Worm (Caenorhabditis elegans) whole organism, L4 larva: ENCODE measurements around the gene H05C05.4.

Experiments used
- F49E8.2 ChIP-seq: sonication (generic microtip); optimal IDR thresholded peaks from 2 replicates; lab custom pipeline; 2016; ENCODE audit warnings: missing compliant biosample characterization, mild to moderate bottlenecking, missing genetic modification characterization, borderline replicate concordance
- Y105C5A.15 ChIP-seq: fragments of 200-800 bp; sonication (Bioruptor generic); IDR thresholded peaks from 2 replicates; pipeline ENCODE4 v1.3.6; 2022; ENCODE audit warnings: missing genetic modification characterization, missing compliant biosample characterization
- Y5F2A.4 ChIP-seq: fragments of 200-800 bp; sonication (Bioruptor generic); optimal IDR thresholded peaks from 2 replicates; lab custom pipeline; 2018; ENCODE audit warnings: mild to moderate bottlenecking, missing genetic modification characterization, missing compliant biosample characterization
- ceh-62 ChIP-seq: sonication (generic microtip); optimal IDR thresholded peaks from 2 replicates; lab custom pipeline; 2017; ENCODE audit warnings: missing biosample characterization, missing genetic modification characterization
- ces-1 ChIP-seq: fragments of 150-350 bp; sonication (generic microtip); optimal IDR thresholded peaks from 4 replicates; lab custom pipeline; 2014; ENCODE audit warnings: missing biosample characterization, missing genetic modification reagents, missing genetic modification characterization
- cey-2 ChIP-seq: sonication (generic microtip); optimal IDR thresholded peaks from 3 replicates; lab custom pipeline; 2017; ENCODE audit warnings: missing genetic modification characterization, mild to moderate bottlenecking, missing compliant biosample characterization, antibody characterized with exemption, borderline replicate concordance; ENCODE audit not compliant: insufficient read depth
- daf-12 ChIP-seq: fragments of 150-350 bp; optimal IDR thresholded peaks from 2 replicates; lab custom pipeline; 2014; ENCODE audit warnings: missing biosample characterization, missing genetic modification reagents, missing genetic modification characterization
- dmd-6 ChIP-seq: fragments of 200-800 bp; sonication (Bioruptor generic); IDR thresholded peaks from 2 replicates; pipeline ENCODE4 v1.3.6; 2022; ENCODE audit warnings: missing genetic modification reagents, missing genetic modification characterization, missing compliant biosample characterization
- gei-8 ChIP-seq: fragments of 200-800 bp; sonication (Bioruptor generic); optimal IDR thresholded peaks from 2 replicates; lab custom pipeline; 2018; ENCODE audit warnings: mild to moderate bottlenecking, missing genetic modification characterization, missing compliant biosample characterization
- hlh-11 ChIP-seq: fragments of 200-800 bp; sonication (Bioruptor generic); optimal IDR thresholded peaks from 2 replicates; lab custom pipeline; 2018; ENCODE audit warnings: mild to moderate bottlenecking, missing genetic modification characterization, missing compliant biosample characterization
- hlh-30 ChIP-seq: sonication (generic microtip); optimal IDR thresholded peaks from 2 replicates; lab custom pipeline; 2017; ENCODE audit warnings: antibody characterized with exemption, mild to moderate bottlenecking, missing genetic modification characterization, missing compliant biosample characterization; ENCODE audit not compliant: insufficient read depth
- hmg-1.1 ChIP-seq: fragments of 200-800 bp; sonication (Bioruptor generic); IDR thresholded peaks from 2 replicates; pipeline ENCODE4 v1.3.6; 2022; ENCODE audit warnings: missing genetic modification reagents, missing genetic modification characterization, missing compliant biosample characterization
- lin-1 ChIP-seq: fragments of 200-800 bp; sonication (Bioruptor generic); IDR thresholded peaks from 2 replicates; pipeline ENCODE4 v1.3.6; 2022; ENCODE audit warnings: missing genetic modification reagents, missing genetic modification characterization, missing compliant biosample characterization
- lin-13 ChIP-seq: fragments of 150-350 bp; optimal IDR thresholded peaks from 2 replicates; lab custom pipeline; 2014; ENCODE audit warnings: missing biosample characterization, missing genetic modification reagents, missing genetic modification characterization
- lin-15B ChIP-seq: fragments of 150-350 bp; sonication (generic microtip); optimal IDR thresholded peaks from 3 replicates; lab custom pipeline; 2014; ENCODE audit warnings: missing biosample characterization, missing genetic modification characterization
- lin-38 ChIP-seq: fragments of 200-800 bp; sonication (Bioruptor generic); IDR thresholded peaks from 2 replicates; pipeline ENCODE4 v1.3.6; 2022; ENCODE audit warnings: missing genetic modification reagents, missing genetic modification characterization, missing compliant biosample characterization
- lsy-2 ChIP-seq, 2 experiments: fragments of 150-350 bp in 1 of 2; sonication (generic microtip) in 1 of 2; optimal IDR thresholded peaks; 2 replicates each; lab custom pipeline; 2014 to 2017; ENCODE audit warnings: missing biosample characterization in 2 of 2, missing genetic modification characterization in 2 of 2
- mdl-1 ChIP-seq, 2 experiments: fragments of 150-350 bp in 1 of 2; sonication (generic microtip) in 1 of 2; optimal IDR thresholded peaks; 2 replicates each; lab custom pipeline; 2014 to 2017; ENCODE audit warnings: missing biosample characterization in 2 of 2, missing genetic modification characterization in 2 of 2
- mdt-29 ChIP-seq: fragments of 200-800 bp; sonication (Bioruptor generic); IDR thresholded peaks from 2 replicates; pipeline ENCODE4 v1.3.6; 2022; ENCODE audit warnings: missing genetic modification reagents, missing genetic modification characterization, missing compliant biosample characterization
- mes-2 ChIP-seq: sonication (generic microtip); optimal IDR thresholded peaks from 2 replicates; lab custom pipeline; 2016; ENCODE audit warnings: missing genotype, mild to moderate bottlenecking, missing genetic modification characterization, missing compliant biosample characterization; ENCODE audit not compliant: poor library complexity, severe bottlenecking
- mxl-3 ChIP-seq: fragments of 200-800 bp; sonication (Bioruptor generic); optimal IDR thresholded peaks from 2 replicates; lab custom pipeline; 2018; ENCODE audit warnings: mild to moderate bottlenecking, missing genetic modification characterization, missing compliant biosample characterization
- nhr-11 ChIP-seq: fragments of 150-350 bp; optimal IDR thresholded peaks from 2 replicates; lab custom pipeline; 2014; ENCODE audit warnings: missing biosample characterization, missing genetic modification characterization
- nhr-28 ChIP-seq: fragments of 150-350 bp; optimal IDR thresholded peaks from 2 replicates; lab custom pipeline; 2014; ENCODE audit warnings: missing biosample characterization, missing genetic modification characterization
- nhr-41 ChIP-seq: fragments of 200-800 bp; sonication (Bioruptor generic); IDR thresholded peaks from 2 replicates; pipeline ENCODE4 v1.3.6; 2022; ENCODE audit warnings: missing genetic modification reagents, missing genetic modification characterization, missing compliant biosample characterization
- nhr-6 ChIP-seq: fragments of 150-350 bp; optimal IDR thresholded peaks from 2 replicates; lab custom pipeline; 2014; ENCODE audit warnings: missing biosample characterization, missing genetic modification characterization
- php-3 ChIP-seq: fragments of 200-800 bp; sonication (Bioruptor generic); IDR thresholded peaks from 2 replicates; pipeline ENCODE4 v1.3.6; 2022; ENCODE audit warnings: missing genetic modification reagents, missing genetic modification characterization, missing compliant biosample characterization
- set-16 ChIP-seq: fragments of 200-800 bp; sonication (Bioruptor generic); IDR thresholded peaks from 2 replicates; pipeline ENCODE4 v1.3.6; 2022; ENCODE audit warnings: missing genetic modification reagents, missing genetic modification characterization, missing compliant biosample characterization
- skn-1 ChIP-seq: fragments of 150-350 bp; optimal IDR thresholded peaks from 2 replicates; lab custom pipeline; 2014; ENCODE audit warnings: missing biosample characterization, missing genetic modification characterization
- snpc-1.2 ChIP-seq: fragments of 200-800 bp; sonication (Bioruptor generic); IDR thresholded peaks from 2 replicates; pipeline ENCODE4 v1.3.6; 2022; ENCODE audit warnings: missing genetic modification reagents, missing genetic modification characterization, missing compliant biosample characterization
- spr-1 ChIP-seq: sonication (generic microtip); optimal IDR thresholded peaks from 2 replicates; lab custom pipeline; 2016; ENCODE audit warnings: mild to moderate bottlenecking, missing genetic modification characterization, missing compliant biosample characterization
- unc-130 ChIP-seq: sonication (generic microtip); optimal IDR thresholded peaks from 2 replicates; lab custom pipeline; 2016; ENCODE audit warnings: missing genetic modification reagents, missing genetic modification characterization, missing compliant biosample characterization
- unc-62 ChIP-seq, 3 experiments: fragments of 150-350 bp in 1 of 3; sonication (generic microtip); optimal IDR thresholded peaks in 2 of 3; peaks in 1 of 3; 1 replicate in 1 of 3; 2 replicates in 2 of 3; lab custom pipeline; 2014 to 2017; ENCODE audit warnings: missing biosample characterization in 3 of 3, missing genetic modification characterization in 3 of 3, missing genetic modification reagents in 3 of 3, missing genotype in 1 of 3

Gene H05C05.4

DNA sequence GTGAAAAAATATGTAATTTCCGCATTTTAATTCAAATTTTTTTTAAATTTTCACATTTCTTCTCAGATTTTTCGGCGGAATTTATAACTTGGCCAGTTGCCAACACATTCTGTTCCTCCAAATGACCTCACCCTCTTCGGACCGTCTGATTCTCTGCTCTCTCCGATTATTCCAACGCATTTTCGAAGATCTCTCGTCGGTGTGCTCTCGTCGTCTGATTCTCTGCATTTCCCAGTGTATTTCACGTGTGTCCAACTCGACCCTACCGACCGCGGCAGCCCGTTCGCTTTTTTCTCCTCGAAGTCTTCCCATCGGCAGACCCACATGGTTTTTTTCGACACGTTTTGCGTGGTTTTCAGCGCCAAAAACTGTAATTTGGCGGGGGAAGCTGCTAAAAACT, 1.2 kb upstream of the H05C05.4 start:
- TF ChIP-seq dmd-6 (GFP tag; lab: Robert Waterston, UW) (no peak), hlh-11 (tag; lab: Kevin White, UChicago) (peak; percentile 55), lsy-2 (tag; optimal IDR thresholded peaks at IDR 0.05; lab: Kevin White, UChicago) (peak in 1 of 2 experiments; percentile 36), hmg-1.1 (GFP tag; lab: Robert Waterston, UW) (peak; percentile 55), hlh-30 (tag; lab: Kevin White, UChicago) (peak; percentile 57), mxl-3 (peak; percentile 71), mdl-1 (tag; optimal IDR thresholded peaks at IDR 0.05; lab: Kevin White, UChicago) (peak in 1 of 2 experiments; percentile 16), mes-2 (peak; percentile 47), set-16 (peak; percentile 23; the same call in 1 of the 2 replicates), cey-2 (tag; lab: Kevin White, UChicago) (no peak), skn-1 (tag; lab: Kevin White, UChicago) (no peak), lin-1 (GFP tag; lab: Robert Waterston, UW) (0 out of 2 replicates have a peak, but pooled peaks have one; percentile 29), nhr-28 (tag; lab: Kevin White, UChicago) (peak; percentile 20)

DNA sequence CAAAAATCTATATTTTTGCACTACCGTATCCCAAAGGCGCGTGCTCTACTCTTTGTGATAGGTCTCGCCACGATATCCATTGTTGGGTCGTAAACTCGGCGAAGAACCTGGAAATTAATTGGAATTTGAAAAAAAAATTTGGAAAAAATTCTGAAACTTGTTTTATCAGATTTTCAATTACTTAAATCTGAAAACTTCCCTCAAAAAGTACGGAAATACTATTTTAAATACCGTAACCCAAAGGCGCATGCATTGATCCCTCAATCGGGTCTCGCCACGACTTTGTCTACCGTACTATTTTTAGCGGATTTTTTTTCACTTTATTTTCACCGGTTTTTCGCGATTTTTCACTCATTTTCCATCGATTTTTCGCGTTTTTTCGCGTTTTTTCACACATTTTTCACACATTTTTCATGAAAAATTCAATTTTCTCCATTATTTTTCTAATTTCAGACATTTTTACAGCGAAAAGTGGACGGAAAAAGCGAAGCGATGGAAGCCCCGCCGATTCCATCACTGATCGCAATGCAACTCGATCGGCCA, 696 bp upstream of the H05C05.4 start, which contains the start of gene H05C05.1:
Gene H05C05.1 (plus strand): TSS at position 493 of the 543 bp plus-strand sequence.
- TF ChIP-seq ceh-62 (tag; lab: Kevin White, UChicago) = no peak
- peak; percentile 16 for TF ChIP-seq unc-130 (GFP tag; lab: Kevin White, UChicago)
- TF ChIP-seq F49E8.2 (tag; lab: Kevin White, UChicago) = peak; percentile 91
- TF ChIP-seq lin-38 (GFP tag; lab: Robert Waterston, UW) = peak; percentile 64; the same call in 1 of the 2 replicates

DNA sequence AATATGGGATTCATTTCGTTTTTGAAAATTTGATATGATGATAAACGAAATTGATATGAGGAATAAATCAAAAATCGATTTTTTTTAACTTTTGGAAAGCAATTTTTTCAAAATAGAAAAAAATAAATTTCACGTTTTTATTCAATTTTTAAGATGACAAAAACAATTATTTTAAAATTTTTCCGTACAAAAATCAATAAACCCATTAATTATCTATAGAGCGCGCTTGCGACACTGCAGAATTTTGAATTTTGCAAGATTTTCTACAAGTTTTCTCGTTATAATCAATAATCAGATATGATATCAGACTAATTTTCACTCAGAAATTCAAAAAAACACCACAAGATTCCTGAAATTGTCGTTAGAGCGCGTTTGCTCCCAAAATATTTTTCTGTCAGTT, 2.0 kb downstream of the H05C05.4 start, which contains the start of gene R10F2.6:
Gene R10F2.6 (minus strand): TSS at position 101 of the 400 bp plus-strand sequence.
- TF ChIP-seq daf-12 (tag; lab: Kevin White, UChicago) (no peak), nhr-11 (no peak), ces-1 (no peak), snpc-1.2 (GFP tag; lab: Robert Waterston, UW) (no peak), mdt-29 (GFP tag; lab: Robert Waterston, UW) (no peak), Y105C5A.15 (GFP tag; lab: Robert Waterston, UW) (no peak), Y5F2A.4 (GFP tag; lab: Kevin White, UChicago) (no peak), nhr-6 (tag; lab: Kevin White, UChicago) (no peak), nhr-41 (GFP tag; lab: Robert Waterston, UW) (no peak), php-3 (GFP tag; lab: Robert Waterston, UW) (no peak), skn-1 (tag; lab: Kevin White, UChicago) (no peak), lin-15B (tag; lab: Kevin White, UChicago) (no peak), lin-13 (GFP tag; lab: Kevin White, UChicago) (no peak), spr-1 (tag; lab: Kevin White, UChicago) (no peak), gei-8 (GFP tag; lab: Kevin White, UChicago) (no peak)

DNA sequence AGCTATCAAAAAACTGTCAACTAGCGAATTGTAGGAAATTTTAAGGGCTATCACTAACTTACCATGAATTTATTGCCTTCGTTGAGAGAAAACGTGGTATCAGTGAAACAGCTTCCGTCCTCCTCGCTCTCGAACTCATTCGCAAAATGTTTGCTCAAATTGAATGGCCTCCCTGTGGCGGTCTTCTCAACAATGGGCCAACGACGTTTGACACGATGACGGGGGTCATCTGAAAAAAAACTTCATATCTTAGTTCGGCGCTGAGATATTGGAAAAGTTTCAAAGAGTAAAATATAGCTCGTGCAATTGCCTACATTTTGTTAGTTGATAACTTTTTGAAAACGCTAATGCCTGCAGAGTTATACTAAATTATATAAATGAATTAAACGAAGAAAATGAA, 4.4 kb downstream of the H05C05.4 start:
- TF ChIP-seq daf-12 (tag; lab: Kevin White, UChicago) (no peak), unc-62 (GFP tag; optimal IDR thresholded peaks at IDR 0.05 in 1 of 2; lab: Kevin White, UChicago) (peak in 1 of 2 experiments; percentile 94), unc-62 (tag; optimal IDR thresholded peaks at IDR 0.05; lab: Kevin White, UChicago) (no peak)
